Worm (Caenorhabditis elegans) whole organism, L4 larva: ENCODE results near the gene C07C7.3.

Experiments used
- ceh-82 ChIP-seq: sonication (generic microtip); optimal IDR thresholded peaks from 2 replicates; lab custom pipeline; 2017; ENCODE audit warnings: missing biosample characterization, missing genetic modification characterization
- lin-39 ChIP-seq: fragments of 150-350 bp; optimal IDR thresholded peaks from 2 replicates; lab custom pipeline; 2014; ENCODE audit warnings: missing biosample characterization, missing genetic modification reagents, missing genetic modification characterization
- lsy-2 ChIP-seq, 2 experiments: fragments of 150-350 bp in 1 of 2; sonication (generic microtip) in 1 of 2; optimal IDR thresholded peaks; 2 replicates each; lab custom pipeline; 2014 to 2017; ENCODE audit warnings: missing biosample characterization in 2 of 2, missing genetic modification characterization in 2 of 2
- pqm-1 ChIP-seq: sonication (generic microtip); optimal IDR thresholded peaks from 2 replicates; lab custom pipeline; 2017; ENCODE audit warnings: missing biosample characterization, missing genetic modification characterization
- snpc-4 ChIP-seq: fragments of 150-350 bp; optimal IDR thresholded peaks from 2 replicates; lab custom pipeline; 2014; ENCODE audit warnings: missing biosample characterization, missing genetic modification characterization
- zag-1 ChIP-seq: fragments of 150-350 bp; optimal IDR thresholded peaks from 2 replicates; lab custom pipeline; 2014; ENCODE audit warnings: missing biosample characterization, missing genetic modification characterization

- TF ChIP-seq zag-1: no peak
- TF ChIP-seq ceh-82 (tag; lab: Kevin White, UChicago): no peak
- TF ChIP-seq lin-39 (tag; lab: Kevin White, UChicago): no peak
- no peak for TF ChIP-seq pqm-1 (tag; lab: Kevin White, UChicago)
- no peak for TF ChIP-seq snpc-4 (tag; lab: Kevin White, UChicago)
- no peak for TF ChIP-seq lsy-2 (tag; optimal IDR thresholded peaks at IDR 0.05; lab: Kevin White, UChicago)
Observed at ce11 chrIV:9117700-9118099, 48.2 kb upstream of the C07C7.3 start.
